Worm (Caenorhabditis elegans) whole organism, L4 larva: ENCODE results near the gene kqt-2.
A peak's percentile ranks its signal among the peaks of the same experiment; 100 is the strongest.

ENCODE experiments used
- F49E8.2 ChIP-seq: sonication (generic microtip); optimal IDR thresholded peaks from 2 replicates; lab custom pipeline; 2016; ENCODE audit warnings: missing compliant biosample characterization, mild to moderate bottlenecking, missing genetic modification characterization, borderline replicate concordance
- T20F7.1 ChIP-seq: fragments of 200-800 bp; sonication (Bioruptor generic); optimal IDR thresholded peaks from 2 replicates; lab custom pipeline; 2018; ENCODE audit warnings: mild to moderate bottlenecking, missing genetic modification characterization, missing compliant biosample characterization
- aha-1 ChIP-seq: fragments of 150-350 bp; peaks from one replicate; lab custom pipeline; 2014; ENCODE audit warnings: missing biosample characterization, missing genetic modification characterization
- attf-4 ChIP-seq: sonication (generic microtip); optimal IDR thresholded peaks from 3 replicates; lab custom pipeline; 2017; ENCODE audit warnings: missing biosample characterization, missing genetic modification characterization
- ceh-20 ChIP-seq: fragments of 200-800 bp; sonication (Bioruptor generic); IDR thresholded peaks from 2 replicates; pipeline ENCODE4 v1.3.6; 2022; ENCODE audit warnings: missing genetic modification reagents, missing genetic modification characterization, missing compliant biosample characterization
- ceh-44 ChIP-seq: fragments of 200-800 bp; sonication (Bioruptor generic); IDR thresholded peaks from 2 replicates; pipeline ENCODE4 v1.3.6; 2022; ENCODE audit warnings: missing genetic modification reagents, missing genetic modification characterization, missing compliant biosample characterization
- ces-1 ChIP-seq: fragments of 150-350 bp; sonication (generic microtip); optimal IDR thresholded peaks from 4 replicates; lab custom pipeline; 2014; ENCODE audit warnings: missing biosample characterization, missing genetic modification reagents, missing genetic modification characterization
- daf-8 ChIP-seq: fragments of 200-800 bp; sonication (Bioruptor generic); IDR thresholded peaks from 2 replicates; pipeline ENCODE4 v1.3.6; 2022; ENCODE audit warnings: missing genetic modification characterization, missing compliant biosample characterization
- dmd-8 ChIP-seq: fragments of 200-800 bp; sonication (Bioruptor generic); IDR thresholded peaks from 2 replicates; pipeline ENCODE4 v1.3.6; 2022; ENCODE audit warnings: missing genetic modification characterization, missing compliant biosample characterization
- dmd-9 ChIP-seq: fragments of 200-800 bp; sonication (Bioruptor generic); IDR thresholded peaks from 2 replicates; pipeline ENCODE4 v1.3.6; 2022; ENCODE audit warnings: missing genetic modification reagents, missing genetic modification characterization, missing compliant biosample characterization
- dpl-1 ChIP-seq: fragments of 150-350 bp; optimal IDR thresholded peaks from 2 replicates; lab custom pipeline; 2014; ENCODE audit warnings: missing biosample characterization, missing genetic modification reagents, missing genetic modification characterization
- egl-27 ChIP-seq: sonication (generic microtip); optimal IDR thresholded peaks from 3 replicates; lab custom pipeline; 2017; ENCODE audit warnings: missing biosample characterization, missing genetic modification reagents, missing genetic modification characterization
- fkh-10 ChIP-seq: fragments of 150-350 bp; optimal IDR thresholded peaks from 2 replicates; lab custom pipeline; 2014; ENCODE audit warnings: missing biosample characterization, missing genetic modification reagents, missing genetic modification characterization
- gei-8 ChIP-seq: fragments of 200-800 bp; sonication (Bioruptor generic); optimal IDR thresholded peaks from 2 replicates; lab custom pipeline; 2018; ENCODE audit warnings: mild to moderate bottlenecking, missing genetic modification characterization, missing compliant biosample characterization
- lin-13 ChIP-seq: fragments of 150-350 bp; optimal IDR thresholded peaks from 2 replicates; lab custom pipeline; 2014; ENCODE audit warnings: missing biosample characterization, missing genetic modification reagents, missing genetic modification characterization
- lin-39 ChIP-seq: fragments of 150-350 bp; optimal IDR thresholded peaks from 2 replicates; lab custom pipeline; 2014; ENCODE audit warnings: missing biosample characterization, missing genetic modification reagents, missing genetic modification characterization
- lsy-2 ChIP-seq, 2 experiments: fragments of 150-350 bp in 1 of 2; sonication (generic microtip) in 1 of 2; optimal IDR thresholded peaks; 2 replicates each; lab custom pipeline; 2014 to 2017; ENCODE audit warnings: missing biosample characterization in 2 of 2, missing genetic modification characterization in 2 of 2
- madf-5 ChIP-seq, 2 experiments: fragments of 200-800 bp; sonication (Bioruptor generic); IDR thresholded peaks; 2 replicates each; pipeline ENCODE4 v1.3.6; 2022; ENCODE audit warnings: missing compliant biosample characterization in 2 of 2, missing genetic modification characterization in 2 of 2
- madf-9 ChIP-seq: fragments of 200-800 bp; sonication (Bioruptor generic); conservative IDR thresholded peaks from 2 replicates; pipeline ENCODE4 v1.3.6; 2022; ENCODE audit warnings: missing genetic modification reagents, missing genetic modification characterization, missing compliant biosample characterization
- mep-1 ChIP-seq: fragments of 150-350 bp; sonication (generic microtip); optimal IDR thresholded peaks from 3 replicates; lab custom pipeline; 2014; ENCODE audit warnings: missing biosample characterization, missing genetic modification characterization
- mes-2 ChIP-seq: sonication (generic microtip); optimal IDR thresholded peaks from 2 replicates; lab custom pipeline; 2016; ENCODE audit warnings: missing genotype, mild to moderate bottlenecking, missing genetic modification characterization, missing compliant biosample characterization; ENCODE audit not compliant: poor library complexity, severe bottlenecking
- nhr-10 ChIP-seq: fragments of 150-350 bp; optimal IDR thresholded peaks from 2 replicates; lab custom pipeline; 2014; ENCODE audit warnings: missing biosample characterization, missing genetic modification characterization
- nhr-102 ChIP-seq: sonication (generic microtip); optimal IDR thresholded peaks from 2 replicates; lab custom pipeline; 2016; ENCODE audit warnings: mild to moderate bottlenecking, missing genetic modification characterization, moderate library complexity, missing compliant biosample characterization
- nhr-237 ChIP-seq: sonication (generic microtip); optimal IDR thresholded peaks from 2 replicates; lab custom pipeline; 2017; ENCODE audit warnings: missing biosample characterization, missing genetic modification characterization
- nhr-76 ChIP-seq: fragments of 150-350 bp; optimal IDR thresholded peaks from 2 replicates; lab custom pipeline; 2014; ENCODE audit warnings: missing biosample characterization, missing genetic modification characterization
- php-3 ChIP-seq: fragments of 200-800 bp; sonication (Bioruptor generic); IDR thresholded peaks from 2 replicates; pipeline ENCODE4 v1.3.6; 2022; ENCODE audit warnings: missing genetic modification reagents, missing genetic modification characterization, missing compliant biosample characterization
- pqm-1 ChIP-seq: sonication (generic microtip); optimal IDR thresholded peaks from 2 replicates; lab custom pipeline; 2017; ENCODE audit warnings: missing biosample characterization, missing genetic modification characterization
- skn-1 ChIP-seq: fragments of 150-350 bp; optimal IDR thresholded peaks from 2 replicates; lab custom pipeline; 2014; ENCODE audit warnings: missing biosample characterization, missing genetic modification characterization
- unc-39 ChIP-seq: sonication (generic microtip); optimal IDR thresholded peaks from 2 replicates; lab custom pipeline; 2017; ENCODE audit warnings: missing biosample characterization, missing genetic modification characterization
- unc-62 ChIP-seq, 3 experiments: fragments of 150-350 bp in 1 of 3; sonication (generic microtip); optimal IDR thresholded peaks in 2 of 3; peaks in 1 of 3; 1 replicate in 1 of 3; 2 replicates in 2 of 3; lab custom pipeline; 2014 to 2017; ENCODE audit warnings: missing biosample characterization in 3 of 3, missing genetic modification characterization in 3 of 3, missing genetic modification reagents in 3 of 3, missing genotype in 1 of 3
- zfp-3 ChIP-seq: fragments of 200-800 bp; sonication (Bioruptor generic); conservative IDR thresholded peaks from 2 replicates; pipeline ENCODE4 v1.3.6; 2022; ENCODE audit warnings: missing genetic modification reagents, missing genetic modification characterization, missing compliant biosample characterization
- zip-2 ChIP-seq: fragments of 150-350 bp; optimal IDR thresholded peaks from 2 replicates; lab custom pipeline; 2014; ENCODE audit warnings: missing biosample characterization, missing genetic modification characterization

The kqt-2 gene

DNA sequence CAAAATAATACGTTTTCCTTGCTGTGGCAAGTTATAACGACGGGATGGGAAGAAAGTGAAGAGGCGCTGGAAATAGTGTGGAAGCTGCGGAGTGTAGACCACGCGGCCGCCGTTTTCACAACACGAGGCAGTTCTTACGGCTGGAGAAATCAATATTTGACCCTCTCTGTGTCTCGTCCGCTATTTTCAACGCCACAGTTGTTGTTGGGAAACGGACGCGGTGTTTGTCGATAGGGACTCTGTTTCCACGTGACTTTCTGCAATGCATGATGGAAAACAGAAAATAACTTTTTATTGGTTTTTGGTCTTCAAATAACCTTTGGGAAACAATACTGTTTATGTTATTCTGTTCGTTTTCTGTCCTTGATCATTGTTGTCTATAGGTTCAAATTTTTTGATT, 14.3 kb downstream of the kqt-2 start, which contains the start of gene K02A6.3 (continued):
- TF ChIP-seq nhr-237 (tag; lab: Kevin White, UChicago) = no peak
- TF ChIP-seq attf-4 (tag; lab: Kevin White, UChicago) = no peak
- TF ChIP-seq dmd-9 (GFP tag; lab: Robert Waterston, UW) = no peak
- no peak for TF ChIP-seq skn-1 (tag; lab: Kevin White, UChicago)
- TF ChIP-seq mep-1 (tag; lab: Kevin White, UChicago) = peak; percentile 93
- TF ChIP-seq unc-39 (tag; lab: Kevin White, UChicago) = no peak
- peak; percentile 82 for TF ChIP-seq nhr-102 (tag; lab: Kevin White, UChicago)
- TF ChIP-seq F49E8.2 (tag; lab: Kevin White, UChicago) = no peak
- TF ChIP-seq daf-8 (GFP tag; lab: Robert Waterston, UW) = no peak
- TF ChIP-seq dpl-1 (GFP tag; lab: Kevin White, UChicago) = peak; percentile 56
- peak; percentile 77 for TF ChIP-seq gei-8
- peak; percentile 73 for TF ChIP-seq T20F7.1

DNA sequence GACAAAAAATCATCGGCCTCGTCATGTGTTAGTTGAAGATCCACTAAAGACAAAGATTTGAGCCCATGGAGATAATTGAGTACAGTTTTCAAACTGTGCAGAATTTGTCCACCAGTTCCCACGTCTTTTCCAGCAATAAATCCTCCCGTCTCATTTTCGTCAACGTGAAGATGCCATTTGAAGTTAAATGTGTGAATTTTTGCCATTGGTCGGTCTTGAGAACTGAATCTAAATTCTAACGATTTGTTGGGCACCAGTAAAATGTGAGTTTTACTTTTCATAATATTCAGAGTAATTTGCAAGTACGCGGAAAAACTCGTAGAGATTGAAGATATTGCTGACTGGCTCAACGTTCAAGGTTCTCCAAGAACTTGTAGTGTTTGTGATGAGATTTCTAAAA, 15.6 kb downstream of the kqt-2 start:
- peak; percentile 34 for TF ChIP-seq aha-1 (tag; lab: Kevin White, UChicago)
- TF ChIP-seq unc-62 (GFP tag; optimal IDR thresholded peaks at IDR 0.05 in 1 of 2; lab: Kevin White, UChicago) = peak in 1 of 2 experiments; percentile 96
- TF ChIP-seq unc-62 (tag; optimal IDR thresholded peaks at IDR 0.05; lab: Kevin White, UChicago) = no peak
- no peak for TF ChIP-seq nhr-10

ce11 chrX:8229221-8229620, 16.9 kb downstream of the kqt-2 start:
- TF ChIP-seq unc-62 (GFP tag; optimal IDR thresholded peaks at IDR 0.05 in 1 of 2; lab: Kevin White, UChicago) = peak in 1 of 2 experiments; percentile 53
- no peak for TF ChIP-seq unc-62 (tag; optimal IDR thresholded peaks at IDR 0.05; lab: Kevin White, UChicago)
- no peak for TF ChIP-seq pqm-1 (tag; lab: Kevin White, UChicago)
- no peak for TF ChIP-seq dmd-8
- peak; percentile 81 for TF ChIP-seq aha-1 (tag; lab: Kevin White, UChicago)
- no peak for TF ChIP-seq egl-27 (tag; lab: Kevin White, UChicago)

ce11 chrX:8224916-8225315, 21.3 kb downstream of the kqt-2 start, which contains the start of gene K02A6.2:
TSS of gene K02A6.2 (minus strand) at chrX:8225016.
- TF ChIP-seq mes-2 (tag; lab: Kevin White, UChicago) = no peak
- TF ChIP-seq madf-5 (GFP tag; IDR thresholded peaks at IDR 0.05; lab: Robert Waterston, UW) = no peak

ce11 chrX:8219428-8219827, 26.7 kb downstream of the kqt-2 start, which contains the start of gene K02A6.1:
TSS of gene K02A6.1 (plus strand) at chrX:8219728.
- TF ChIP-seq ces-1 = no peak
- no peak for TF ChIP-seq gei-8
- TF ChIP-seq zfp-3 (GFP tag; lab: Robert Waterston, UW) = no peak

DNA sequence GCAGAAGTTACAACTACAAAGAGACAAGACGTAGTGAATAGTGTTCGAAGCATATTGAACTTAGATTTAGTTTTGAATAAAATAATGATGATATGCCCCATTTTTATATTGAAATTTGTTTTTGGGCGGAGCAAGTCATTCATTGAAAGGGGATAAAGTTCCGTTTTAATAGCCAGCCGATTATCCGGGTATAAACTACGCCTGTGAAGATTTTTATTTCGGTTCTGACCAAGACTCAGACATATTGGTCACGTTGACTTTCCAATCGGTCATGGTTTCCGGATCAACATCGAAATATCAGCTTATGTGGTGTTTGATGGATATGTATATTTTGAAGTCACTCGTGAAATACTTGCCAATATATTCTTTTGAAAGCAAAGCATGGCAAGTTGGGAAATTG, 27.5 kb downstream of the kqt-2 start, which contains the start of gene K02A6.4:
Gene K02A6.4 (minus strand): TSS at position 101 of the 400 bp plus-strand sequence.
- TF ChIP-seq php-3 = no peak
- no peak for TF ChIP-seq ceh-20 (GFP tag; lab: Robert Waterston, UW)
- TF ChIP-seq mep-1 (tag; lab: Kevin White, UChicago) = no peak
- TF ChIP-seq ceh-44 (GFP tag; lab: Robert Waterston, UW) = no peak
- no peak for TF ChIP-seq fkh-10
- no peak for TF ChIP-seq lin-13 (GFP tag; lab: Kevin White, UChicago)
- TF ChIP-seq madf-9 (GFP tag; lab: Robert Waterston, UW) = no peak
- TF ChIP-seq mes-2 (tag; lab: Kevin White, UChicago) = no peak
- TF ChIP-seq lin-39 = no peak
- no peak for TF ChIP-seq nhr-76
- no peak for TF ChIP-seq lsy-2 (tag; optimal IDR thresholded peaks at IDR 0.05; lab: Kevin White, UChicago)
- no peak for TF ChIP-seq zip-2 (tag; lab: Kevin White, UChicago)
- TF ChIP-seq, all 104 proteins: peak for 0
